Worm (Caenorhabditis elegans): ENCODE data around the gene mppb-1.

mppb-1 gene

DNA sequence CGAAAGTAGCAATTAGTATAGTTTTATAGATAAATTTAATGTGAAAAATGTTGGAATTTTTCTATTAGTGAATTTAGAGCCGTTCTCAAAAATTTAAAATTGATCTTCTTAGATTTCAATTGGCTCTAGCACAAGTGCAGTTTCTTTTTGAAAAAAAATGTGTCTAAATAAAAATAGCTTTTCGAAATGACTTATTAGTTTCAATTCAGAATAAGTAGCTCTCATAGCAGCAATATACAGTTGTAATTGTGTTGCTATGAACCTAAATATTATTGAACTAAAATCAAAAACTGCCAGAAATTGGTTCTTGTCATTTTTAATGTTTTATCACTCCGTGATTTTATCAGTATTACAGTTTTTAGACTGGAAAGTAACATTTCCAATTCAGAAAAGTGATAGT, 43.2 kb downstream of the mppb-1 start:
- no peak for TF ChIP-seq unc-62 (GFP tag; optimal IDR thresholded peaks at IDR 0.05)

DNA sequence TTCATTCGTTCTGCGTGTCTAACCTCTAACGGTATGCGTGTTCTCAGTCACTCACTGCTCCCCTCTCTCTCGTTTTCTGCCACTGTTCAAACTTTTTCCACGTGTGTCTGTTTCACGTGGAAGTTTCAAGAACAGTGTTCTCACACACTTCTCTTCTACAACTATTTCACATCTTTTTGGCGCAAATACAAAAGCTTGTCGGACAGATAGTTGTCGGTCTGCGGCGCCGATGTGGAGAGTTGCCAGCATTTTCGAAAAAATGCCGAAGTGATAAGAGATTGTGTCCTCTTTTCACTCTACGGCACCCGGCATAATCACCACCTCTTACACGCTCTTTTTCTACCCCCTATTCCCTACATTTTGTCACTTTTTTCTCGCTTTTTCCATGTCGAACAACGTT, 43.9 kb downstream of the mppb-1 start:
- TF ChIP-seq unc-62 (GFP tag; optimal IDR thresholded peaks at IDR 0.05) = no peak

DNA sequence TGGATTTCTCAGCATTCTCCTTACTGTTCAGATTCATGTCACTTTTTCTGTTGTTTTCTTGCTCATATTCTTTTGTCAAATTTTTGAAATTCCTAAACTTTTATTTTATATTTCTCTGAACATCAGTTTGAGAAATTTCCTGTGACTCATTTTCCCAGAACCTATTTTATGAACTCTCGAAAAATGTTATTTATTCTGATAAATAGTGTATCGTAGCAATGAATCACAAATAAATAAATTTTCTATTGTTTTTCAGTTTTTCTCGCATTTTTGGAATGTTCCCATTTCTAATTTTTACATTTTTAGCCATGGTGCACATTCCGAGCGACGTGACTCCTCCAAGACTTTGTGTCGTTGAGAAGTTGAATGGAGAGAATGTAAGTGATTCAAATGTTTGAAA, 44.3 kb downstream of the mppb-1 start, which contains the start of gene nrfl-1:
nrfl-1 (plus strand) TSS at position 301 of the 400 bp plus-strand sequence.
- TF ChIP-seq unc-62 (GFP tag; optimal IDR thresholded peaks at IDR 0.05) = no peak

DNA sequence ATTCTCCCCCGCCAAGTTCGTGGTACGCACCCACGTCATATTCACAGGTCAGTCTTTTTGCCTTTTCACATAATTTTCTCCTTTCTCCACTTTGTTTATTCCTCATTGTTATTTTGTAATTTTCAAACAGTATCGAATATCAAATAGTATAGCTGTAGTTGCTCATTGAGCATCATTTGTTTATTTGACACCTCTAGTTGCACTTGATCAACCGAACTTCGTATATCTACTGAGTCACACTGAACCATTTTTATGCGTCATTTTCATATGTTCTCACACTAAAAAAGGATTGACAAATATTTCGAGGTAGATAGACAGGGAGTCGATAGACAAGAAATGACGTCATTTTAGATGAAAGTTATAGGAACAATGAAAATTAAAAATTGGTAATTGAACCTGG, 45.7 kb downstream of the mppb-1 start:
- TF ChIP-seq unc-62 (GFP tag; optimal IDR thresholded peaks at IDR 0.05) = no peak

DNA sequence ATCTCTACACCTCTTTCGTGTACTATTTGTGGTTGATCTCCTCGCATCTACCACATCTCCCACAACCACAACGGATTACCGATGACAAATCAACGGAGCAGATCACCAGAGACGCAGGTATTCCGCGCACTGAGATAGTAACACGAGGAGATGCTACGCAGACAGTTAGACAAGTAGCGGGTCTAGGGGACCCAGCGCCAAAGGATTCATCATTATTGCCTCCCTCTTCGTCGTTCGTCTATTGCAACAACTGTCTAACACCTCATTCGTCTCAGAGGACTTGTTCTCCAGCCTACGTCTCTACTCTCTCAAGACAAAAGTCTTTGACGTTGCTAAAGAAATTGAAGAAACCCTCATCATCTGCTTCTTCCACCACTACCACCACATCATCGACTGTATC, 47.1 kb downstream of the mppb-1 start:
- no peak for TF ChIP-seq unc-62 (GFP tag; optimal IDR thresholded peaks at IDR 0.05)
